Worm (Caenorhabditis elegans) whole organism, late embryonic: ENCODE data around the gene dmsr-8.
A peak's percentile ranks its signal among the peaks of the same experiment; 100 is the strongest.

Experiments used
- F13H6.1 ChIP-seq: sonication (generic microtip); optimal IDR thresholded peaks from 2 replicates; lab custom pipeline; 2016; ENCODE audit warnings: missing genetic modification characterization, missing compliant biosample characterization
- ahr-1 ChIP-seq: sonication (generic microtip); optimal IDR thresholded peaks from 2 replicates; lab custom pipeline; 2016; ENCODE audit warnings: missing genetic modification characterization, missing compliant biosample characterization
- ceh-9 ChIP-seq: sonication (generic microtip); optimal IDR thresholded peaks from 2 replicates; lab custom pipeline; 2016; ENCODE audit warnings: mild to moderate bottlenecking, missing genetic modification characterization, inconsistent platforms, missing compliant biosample characterization
- dmd-4 ChIP-seq: sonication (generic microtip); optimal IDR thresholded peaks from 2 replicates; lab custom pipeline; 2016; ENCODE audit warnings: borderline replicate concordance, missing genetic modification characterization, missing compliant biosample characterization
- gmeb-2 ChIP-seq: sonication (generic microtip); optimal IDR thresholded peaks from 2 replicates; lab custom pipeline; 2016; ENCODE audit warnings: missing genetic modification characterization, inconsistent platforms, missing compliant biosample characterization
- hlh-15 ChIP-seq: sonication (generic microtip); optimal IDR thresholded peaks from 2 replicates; lab custom pipeline; 2016; ENCODE audit warnings: missing genetic modification characterization, missing compliant biosample characterization
- lim-6 ChIP-seq: sonication (generic microtip); optimal IDR thresholded peaks from 2 replicates; lab custom pipeline; 2016; ENCODE audit warnings: missing genetic modification characterization, missing compliant biosample characterization
- nhr-11 ChIP-seq: fragments of 150-350 bp; optimal IDR thresholded peaks from 2 replicates; lab custom pipeline; 2014; ENCODE audit warnings: missing biosample characterization, missing genetic modification characterization
- pat-9 ChIP-seq: fragments of 200-800 bp; sonication (Bioruptor generic); optimal IDR thresholded peaks from 2 replicates; lab custom pipeline; 2018; ENCODE audit warnings: mild to moderate bottlenecking, missing genetic modification characterization, moderate library complexity, missing compliant biosample characterization
- pha-2 ChIP-seq: sonication (generic microtip); optimal IDR thresholded peaks from 2 replicates; lab custom pipeline; 2017; ENCODE audit warnings: mild to moderate bottlenecking, missing genetic modification characterization, missing compliant biosample characterization
- pha-4 ChIP-seq: fragments of 150-350 bp; optimal IDR thresholded peaks from 2 replicates; lab custom pipeline; 2018; ENCODE audit warnings: missing biosample characterization, missing genetic modification reagents, missing genetic modification characterization
- sox-4 ChIP-seq: sonication (generic microtip); optimal IDR thresholded peaks from 2 replicates; lab custom pipeline; 2017; ENCODE audit warnings: mild to moderate bottlenecking, missing genetic modification characterization, inconsistent platforms, missing compliant biosample characterization
- syd-9 ChIP-seq: sonication (generic microtip); optimal IDR thresholded peaks from 2 replicates; lab custom pipeline; 2016; ENCODE audit warnings: mild to moderate bottlenecking, missing genetic modification characterization, moderate library complexity, missing compliant biosample characterization

- TF ChIP-seq lim-6 (peak; percentile 41), dmd-4 (tag; lab: Kevin White, UChicago) (no peak), pat-9 (tag; lab: Kevin White, UChicago) (no peak), hlh-15 (tag; lab: Kevin White, UChicago) (no peak), nhr-11 (tag; lab: Kevin White, UChicago) (no peak), ceh-9 (tag; lab: Kevin White, UChicago) (no peak), pha-4 (tag; lab: Kevin White, UChicago) (no peak), sox-4 (tag; lab: Kevin White, UChicago) (no peak), F13H6.1 (tag; lab: Kevin White, UChicago) (peak; percentile 65), ahr-1 (tag; lab: Kevin White, UChicago) (no peak), gmeb-2 (tag; lab: Kevin White, UChicago) (no peak), syd-9 (tag; lab: Kevin White, UChicago) (no peak), pha-2 (no peak)
These were observed 47.5 kb downstream of the dmsr-8 start for ce11 chrV:10466607-10467092.
